Worm (Caenorhabditis elegans) whole organism, L1 larva: ENCODE data around the gene nep-16.

ENCODE experiments used
- C04F5.9 ChIP-seq: sonication (generic microtip); optimal IDR thresholded peaks from 2 replicates; lab custom pipeline; 2016; ENCODE audit warnings: missing genetic modification characterization, missing compliant biosample characterization
- C16A3.4 ChIP-seq: fragments of 150-350 bp; optimal IDR thresholded peaks from 2 replicates; lab custom pipeline; 2014; ENCODE audit warnings: missing biosample characterization, missing genetic modification characterization
- C34B4.2 ChIP-seq: sonication (generic microtip); optimal IDR thresholded peaks from 2 replicates; lab custom pipeline; 2017; ENCODE audit warnings: mild to moderate bottlenecking, missing genetic modification characterization, missing compliant biosample characterization
- alr-1 ChIP-seq: fragments of 200-800 bp; sonication (Bioruptor generic); optimal IDR thresholded peaks from 2 replicates; lab custom pipeline; 2018; ENCODE audit warnings: borderline replicate concordance, mild to moderate bottlenecking, missing genetic modification characterization, missing compliant biosample characterization
- aly-2 ChIP-seq: fragments of 150-350 bp; optimal IDR thresholded peaks from 2 replicates; lab custom pipeline; 2014; ENCODE audit warnings: missing biosample characterization, missing genetic modification characterization
- ceh-8 ChIP-seq: fragments of 200-800 bp; sonication (Bioruptor generic); optimal IDR thresholded peaks from 2 replicates; lab custom pipeline; 2018; ENCODE audit warnings: mild to moderate bottlenecking, missing genetic modification characterization, moderate library complexity, missing compliant biosample characterization
- ceh-82 ChIP-seq, 3 experiments: fragments of 150-350 bp in 1 of 3; sonication (generic microtip) in 2 of 3; optimal IDR thresholded peaks; 2 replicates each; lab custom pipeline; 2014 to 2017; ENCODE audit warnings: missing biosample characterization in 3 of 3, missing genetic modification characterization in 3 of 3
- ceh-88 ChIP-seq: fragments of 200-800 bp; sonication (Bioruptor generic); IDR thresholded peaks from 2 replicates; pipeline ENCODE4 v1.3.6; 2022; ENCODE audit warnings: missing genetic modification characterization, missing compliant biosample characterization
- ces-1 ChIP-seq: fragments of 150-350 bp; optimal IDR thresholded peaks from 2 replicates; lab custom pipeline; 2014; ENCODE audit warnings: missing biosample characterization, missing genetic modification reagents, missing genetic modification characterization
- efl-1 ChIP-seq, 4 experiments: fragments of 150-350 bp; optimal IDR thresholded peaks in 3 of 4; peaks in 1 of 4; 1 replicate in 1 of 4; 2 replicates in 3 of 4; lab custom pipeline; 2014; ENCODE audit warnings: missing biosample characterization in 2 of 4, missing genetic modification characterization in 2 of 4, missing genetic modification reagents in 2 of 4
- egl-13 ChIP-seq: sonication (generic microtip); optimal IDR thresholded peaks from 2 replicates; lab custom pipeline; 2016; ENCODE audit warnings: missing genotype, missing genetic modification reagents, missing genetic modification characterization, missing compliant biosample characterization
- elt-3 ChIP-seq, 6 experiments: fragments of 150-350 bp in 1 of 6; sonication (generic microtip); optimal IDR thresholded peaks; 2 replicates each; lab custom pipeline; 2017 to 2018; ENCODE audit warnings: missing biosample characterization in 6 of 6, missing genetic modification characterization in 6 of 6, inconsistent platforms in 1 of 6
- ets-5 ChIP-seq: fragments of 200-800 bp; sonication (Bioruptor generic); IDR thresholded peaks from 2 replicates; pipeline ENCODE4 v1.3.6; 2022; ENCODE audit warnings: missing genetic modification characterization, missing compliant biosample characterization
- fkh-10 ChIP-seq: sonication (generic microtip); optimal IDR thresholded peaks from 2 replicates; lab custom pipeline; 2017; ENCODE audit warnings: missing biosample characterization, missing genetic modification reagents, missing genetic modification characterization
- fkh-8 ChIP-seq: sonication (generic microtip); optimal IDR thresholded peaks from 2 replicates; lab custom pipeline; 2016; ENCODE audit warnings: mild to moderate bottlenecking, missing genetic modification characterization, missing compliant biosample characterization
- grh-1 ChIP-seq: fragments of 200-800 bp; sonication (Bioruptor generic); IDR thresholded peaks from 2 replicates; pipeline ENCODE4 v1.3.6; 2022; ENCODE audit warnings: missing genetic modification reagents, missing genetic modification characterization, missing compliant biosample characterization
- hpl-2 ChIP-seq: fragments of 150-350 bp; optimal IDR thresholded peaks from 2 replicates; lab custom pipeline; 2014; ENCODE audit warnings: missing biosample characterization, missing genetic modification reagents, missing genetic modification characterization
- irx-1 ChIP-seq: sonication (generic microtip); optimal IDR thresholded peaks from 2 replicates; lab custom pipeline; 2016; ENCODE audit warnings: missing genetic modification characterization, missing compliant biosample characterization
- jun-1 ChIP-seq: fragments of 150-350 bp; optimal IDR thresholded peaks from 2 replicates; lab custom pipeline; 2014; ENCODE audit warnings: missing biosample characterization, missing genetic modification reagents, missing genetic modification characterization
- lin-14 ChIP-seq: fragments of 200-800 bp; sonication (Bioruptor generic); optimal IDR thresholded peaks from 2 replicates; lab custom pipeline; 2018; ENCODE audit warnings: mild to moderate bottlenecking, missing genetic modification characterization, moderate library complexity, missing compliant biosample characterization
- lin-35 ChIP-seq, 2 experiments: fragments of 150-350 bp; optimal IDR thresholded peaks; 2 replicates each; lab custom pipeline; 2014; ENCODE audit warnings: missing biosample characterization in 2 of 2, missing genetic modification characterization in 2 of 2, missing genetic modification reagents in 2 of 2
- lin-39 ChIP-seq: fragments of 150-350 bp; optimal IDR thresholded peaks from 2 replicates; lab custom pipeline; 2014; ENCODE audit warnings: missing biosample characterization, missing genetic modification reagents, missing genetic modification characterization
- lsy-2 ChIP-seq, 2 experiments: fragments of 150-350 bp; optimal IDR thresholded peaks; 2 replicates each; lab custom pipeline; 2014; ENCODE audit warnings: missing biosample characterization in 2 of 2, missing genetic modification characterization in 2 of 2
- mab-9 ChIP-seq: fragments of 200-800 bp; sonication (Bioruptor generic); IDR thresholded peaks from 2 replicates; pipeline ENCODE4 v1.3.6; 2022; ENCODE audit warnings: missing genetic modification reagents, missing genetic modification characterization, missing compliant biosample characterization
- nhr-11 ChIP-seq: fragments of 150-350 bp; optimal IDR thresholded peaks from 2 replicates; lab custom pipeline; 2014; ENCODE audit warnings: missing biosample characterization, missing genetic modification characterization
- nhr-20 ChIP-seq: sonication (generic microtip); optimal IDR thresholded peaks from 2 replicates; lab custom pipeline; 2016; ENCODE audit warnings: mild to moderate bottlenecking, missing genetic modification characterization, missing compliant biosample characterization
- nhr-47 ChIP-seq: sonication (generic microtip); optimal IDR thresholded peaks from 2 replicates; lab custom pipeline; 2016; ENCODE audit warnings: mild to moderate bottlenecking, missing genetic modification characterization, moderate library complexity, missing compliant biosample characterization
- nhr-71 ChIP-seq: sonication (generic microtip); optimal IDR thresholded peaks from 2 replicates; lab custom pipeline; 2016; ENCODE audit warnings: mild to moderate bottlenecking, missing genetic modification characterization, moderate library complexity, missing compliant biosample characterization
- nhr-85 ChIP-seq: sonication (generic microtip); peaks from one replicate; lab custom pipeline; 2016; ENCODE audit warnings: missing genetic modification characterization, inconsistent platforms, missing compliant biosample characterization
- pag-3 ChIP-seq: sonication (generic microtip); optimal IDR thresholded peaks from 2 replicates; lab custom pipeline; 2017; ENCODE audit warnings: missing genetic modification characterization, mild to moderate bottlenecking, missing compliant biosample characterization, antibody characterized with exemption, borderline replicate concordance; ENCODE audit not compliant: insufficient read depth
- rnt-1 ChIP-seq: sonication (generic microtip); optimal IDR thresholded peaks from 2 replicates; lab custom pipeline; 2016; ENCODE audit warnings: mild to moderate bottlenecking, missing genetic modification characterization, moderate library complexity, missing compliant biosample characterization
- skn-1 ChIP-seq: fragments of 150-350 bp; optimal IDR thresholded peaks from 2 replicates; lab custom pipeline; 2014; ENCODE audit warnings: missing biosample characterization, missing genetic modification characterization
- snpc-4 ChIP-seq: fragments of 150-350 bp; optimal IDR thresholded peaks from 2 replicates; lab custom pipeline; 2014; ENCODE audit warnings: missing biosample characterization, missing genetic modification characterization
- swsn-7 ChIP-seq: sonication (generic microtip); optimal IDR thresholded peaks from 2 replicates; lab custom pipeline; 2016; ENCODE audit warnings: missing genetic modification characterization, missing compliant biosample characterization
- tlp-1 ChIP-seq: fragments of 150-350 bp; optimal IDR thresholded peaks from 2 replicates; lab custom pipeline; 2014; ENCODE audit warnings: missing biosample characterization, missing genetic modification characterization
- unc-86 ChIP-seq: sonication (generic microtip); optimal IDR thresholded peaks from 2 replicates; lab custom pipeline; 2016; ENCODE audit warnings: missing genetic modification characterization, missing compliant biosample characterization
- unc-98 ChIP-seq: fragments of 200-800 bp; sonication (Bioruptor generic); IDR thresholded peaks from 2 replicates; pipeline ENCODE4 v1.3.6; 2022; ENCODE audit warnings: missing genetic modification characterization, missing compliant biosample characterization
- xbp-1 ChIP-seq: sonication (generic microtip); optimal IDR thresholded peaks from 2 replicates; lab custom pipeline; 2016; ENCODE audit warnings: missing genetic modification characterization, missing compliant biosample characterization
- ztf-4 ChIP-seq: fragments of 150-350 bp; optimal IDR thresholded peaks from 2 replicates; lab custom pipeline; 2014; ENCODE audit warnings: missing biosample characterization, missing genetic modification characterization

The nep-16 gene

ce11 chrIV:7632535-7632934 is 9.1 kb downstream of the nep-16 start, which contains the start of gene F45E4.6 (continued):
- TF ChIP-seq lin-14 (GFP tag; lab: Kevin White, UChicago), result peak; percentile 43
- TF ChIP-seq lin-35 (GFP tag; optimal IDR thresholded peaks at IDR 0.05; lab: Kevin White, UChicago), result peak; percentile 92 to 95
- TF ChIP-seq snpc-4, result peak; percentile 3
- no peak for TF ChIP-seq ets-5 (GFP tag; lab: Robert Waterston, UW)
- TF ChIP-seq fkh-8, result peak; percentile 35
- no peak for TF ChIP-seq nhr-11 (tag; lab: Kevin White, UChicago)
- TF ChIP-seq rnt-1 (tag; lab: Kevin White, UChicago), result peak; percentile 20
- peak; percentile 49 for TF ChIP-seq xbp-1 (tag; lab: Kevin White, UChicago)

ce11 chrIV:7628942-7629341 is 12.7 kb downstream of the nep-16 start, which contains the start of gene F45E4.5:
Gene F45E4.5 (minus strand): TSS chrIV:7629042.
- TF ChIP-seq ceh-8 (GFP tag; lab: Kevin White, UChicago) (no peak), mab-9 (GFP tag; lab: Robert Waterston, UW) (no peak), swsn-7 (tag; lab: Kevin White, UChicago) (no peak), ztf-4 (no peak), efl-1 (optimal IDR thresholded peaks at IDR 0.05; lab: Kevin White, UChicago) (no peak), efl-1 (GFP tag; optimal IDR thresholded peaks at IDR 0.05 in 1 of 2; lab: Kevin White, UChicago) (peak in 1 of 2 experiments; percentile 2)

- TF ChIP-seq unc-86 (tag; lab: Kevin White, UChicago), result peak; percentile 71
- TF ChIP-seq efl-1 (optimal IDR thresholded peaks at IDR 0.05; lab: Kevin White, UChicago), result peak in 1 of 2 experiments; percentile 11
- TF ChIP-seq efl-1 (GFP tag; optimal IDR thresholded peaks at IDR 0.05 in 1 of 2; lab: Kevin White, UChicago), result no peak
- TF ChIP-seq tlp-1, result no peak
- TF ChIP-seq fkh-8, result no peak
- TF ChIP-seq lin-14 (GFP tag; lab: Kevin White, UChicago), result peak; percentile 63
- TF ChIP-seq egl-13 (tag; lab: Kevin White, UChicago), result peak; percentile 60
- peak; percentile 81 for TF ChIP-seq aly-2
- TF ChIP-seq ces-1 (GFP tag; lab: Kevin White, UChicago), result no peak
- no peak for TF ChIP-seq irx-1 (tag; lab: Kevin White, UChicago)
- peak in 1 of 2 experiments; percentile 3 for TF ChIP-seq lsy-2 (tag; optimal IDR thresholded peaks at IDR 0.05; lab: Kevin White, UChicago)
- TF ChIP-seq hpl-2 (GFP tag; lab: Kevin White, UChicago), result no peak
- TF ChIP-seq lin-39 (tag; lab: Kevin White, UChicago), result no peak
- TF ChIP-seq C04F5.9, result no peak
- TF ChIP-seq nhr-20, result no peak
- peak in 1 of 3 experiments; percentile 20 for TF ChIP-seq ceh-82 (tag; optimal IDR thresholded peaks at IDR 0.05; lab: Kevin White, UChicago)
- no peak for TF ChIP-seq snpc-4
- peak; percentile 31 for TF ChIP-seq nhr-47 (tag; lab: Kevin White, UChicago)
- peak; percentile 13 for TF ChIP-seq nhr-71 (tag; lab: Kevin White, UChicago)
- no peak for TF ChIP-seq unc-98 (GFP tag; lab: Robert Waterston, UW)
- TF ChIP-seq alr-1 (tag; lab: Kevin White, UChicago), result no peak
- TF ChIP-seq swsn-7 (tag; lab: Kevin White, UChicago), result peak; percentile 15
- peak; percentile 36 for TF ChIP-seq fkh-10 (GFP tag; lab: Kevin White, UChicago)
Observed at ce11 chrIV:7623868-7624267, 17.8 kb downstream of the nep-16 start.

DNA sequence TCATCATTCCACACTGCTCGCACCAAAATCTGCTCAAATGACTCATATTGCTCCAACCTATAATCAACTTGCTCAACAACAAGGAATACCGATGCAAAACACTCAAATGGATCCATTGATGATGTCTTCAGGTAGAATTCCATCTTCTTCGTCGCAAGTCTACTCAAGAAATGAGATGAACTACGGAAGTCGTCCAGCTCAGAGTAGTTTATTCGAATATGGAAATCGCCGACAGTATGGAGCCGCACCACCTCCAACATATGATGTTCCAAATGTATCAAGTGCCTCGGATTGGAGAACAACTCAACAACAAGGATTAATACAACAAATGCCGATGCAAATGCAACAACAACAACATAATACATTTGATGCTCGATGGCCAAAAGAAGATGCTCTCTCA is 18.6 kb downstream of the nep-16 start:
- no peak for TF ChIP-seq ceh-88 (GFP tag; lab: Robert Waterston, UW)

DNA sequence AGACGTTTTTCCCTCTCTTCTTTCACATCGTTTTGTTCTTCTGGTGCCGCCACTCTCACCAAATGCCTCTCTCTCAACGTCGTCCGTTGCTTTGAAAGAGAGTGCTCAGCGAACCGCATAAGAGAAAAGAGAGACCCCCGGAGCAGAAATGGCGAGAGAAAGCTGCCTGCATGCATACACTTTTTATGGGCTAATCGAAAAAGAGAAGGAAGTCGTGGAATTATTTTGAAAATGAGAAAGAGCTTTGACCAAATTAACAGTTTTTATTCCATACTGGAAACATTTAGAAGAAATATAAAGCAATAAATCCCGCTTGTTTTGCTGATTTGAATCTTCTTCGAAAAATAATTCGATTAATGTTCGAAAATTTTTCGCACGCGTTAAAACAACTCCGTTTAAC is 21.2 kb downstream of the nep-16 start:
- TF ChIP-seq efl-1 (optimal IDR thresholded peaks at IDR 0.05; lab: Kevin White, UChicago) (no peak), efl-1 (GFP tag; optimal IDR thresholded peaks at IDR 0.05 in 1 of 2; lab: Kevin White, UChicago) (peak in 1 of 2 experiments; percentile 76), nhr-85 (tag; lab: Kevin White, UChicago) (no peak), swsn-7 (tag; lab: Kevin White, UChicago) (no peak), ceh-82 (tag; optimal IDR thresholded peaks at IDR 0.05; lab: Kevin White, UChicago) (peak in 1 of 3 experiments; percentile 1), C16A3.4 (tag; lab: Kevin White, UChicago) (no peak), egl-13 (tag; lab: Kevin White, UChicago) (no peak), pag-3 (tag; lab: Kevin White, UChicago) (no peak), C34B4.2 (tag; lab: Kevin White, UChicago) (no peak), nhr-47 (tag; lab: Kevin White, UChicago) (no peak), lin-14 (GFP tag; lab: Kevin White, UChicago) (peak; percentile 54), grh-1 (GFP tag; lab: Robert Waterston, UW) (no peak), fkh-10 (GFP tag; lab: Kevin White, UChicago) (no peak), skn-1 (tag; lab: Kevin White, UChicago) (no peak), elt-3 (tag; optimal IDR thresholded peaks at IDR 0.05; lab: Kevin White, UChicago) (no peak), jun-1 (no peak)
